Fruit fly (Drosophila melanogaster) whole organism, larva: ENCODE data around the gene CG34129.

Experiments
- noc ChIP-seq: fragments of 200-800 bp; sonication (Bioruptor generic); optimal IDR thresholded peaks from 3 replicates; lab custom pipeline; 2019; ENCODE audit warnings: missing biosample characterization, mild to moderate bottlenecking, missing genetic modification characterization, moderate library complexity

Gene CG34129

DNA sequence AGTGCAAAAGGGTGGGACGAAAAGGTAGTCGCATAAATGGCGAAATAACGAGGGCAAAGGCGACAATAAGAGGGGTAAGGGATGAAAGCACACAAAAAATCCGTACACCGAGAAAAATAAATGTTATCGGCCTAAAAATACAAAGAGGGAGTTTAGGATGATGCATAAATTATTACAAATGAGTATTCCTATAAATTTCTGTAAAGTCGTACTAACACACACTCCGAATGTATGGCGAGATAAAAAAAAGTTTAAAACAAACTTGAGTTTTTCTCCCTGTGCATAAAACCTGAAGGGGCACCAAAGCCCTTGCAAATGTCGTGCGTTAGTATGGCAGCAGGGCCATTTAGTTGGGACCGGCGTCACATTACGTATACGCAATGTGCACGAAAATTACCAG lies 19.0 kb downstream of the CG34129 start:
- TF ChIP-seq noc (tag; lab: Kevin White, UChicago) = no peak

DNA sequence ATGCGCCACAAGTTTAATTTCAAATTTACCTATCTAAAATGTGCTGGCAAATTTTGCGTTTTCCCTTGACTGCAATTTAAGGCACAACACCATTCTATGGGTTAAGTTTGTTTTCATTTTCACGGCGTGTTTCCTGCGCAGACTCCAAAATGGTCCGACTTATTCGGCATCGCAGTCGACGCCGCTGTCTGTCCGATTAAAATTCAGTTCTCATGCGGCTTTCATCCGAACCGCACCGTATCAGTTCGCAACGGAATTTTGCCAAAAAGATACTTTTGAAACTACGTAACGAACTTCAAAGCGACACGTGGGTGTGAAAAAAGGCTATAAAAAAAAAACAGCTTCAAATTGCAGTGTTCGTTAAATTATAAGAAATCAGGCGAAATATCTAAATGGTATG lies 20.4 kb downstream of the CG34129 start, which contains the start of gene CG31323:
Gene CG31323, plus strand, starts transcription at position 204 of the 400 bp plus-strand sequence.
- no peak for TF ChIP-seq noc (tag; lab: Kevin White, UChicago)
